Worm (Caenorhabditis elegans) whole organism, midembryonic: ENCODE results near the gene ceh-22.

Source experiments
- T22C8.4 ChIP-seq: fragments of 200-800 bp; sonication (Bioruptor generic); IDR thresholded peaks from 2 replicates; pipeline ENCODE4 v1.3.6; 2022; ENCODE audit warnings: missing genetic modification characterization, missing compliant biosample characterization
- cog-1 ChIP-seq: sonication (generic microtip); optimal IDR thresholded peaks from 2 replicates; lab custom pipeline; 2016; ENCODE audit warnings: missing genetic modification characterization, missing compliant biosample characterization
- flt-1 ChIP-seq: fragments of 200-800 bp; sonication (Bioruptor generic); IDR thresholded peaks from 2 replicates; pipeline ENCODE4 v1.3.6; 2022; ENCODE audit warnings: missing genetic modification characterization, missing compliant biosample characterization
- klf-2 ChIP-seq: fragments of 200-800 bp; sonication (Bioruptor generic); conservative IDR thresholded peaks from 2 replicates; pipeline ENCODE4 v1.3.6; 2022; ENCODE audit warnings: missing genetic modification reagents, missing genetic modification characterization, missing compliant biosample characterization
- med-1 ChIP-seq: sonication (generic microtip); optimal IDR thresholded peaks from 2 replicates; lab custom pipeline; 2017; ENCODE audit warnings: missing genetic modification characterization, mild to moderate bottlenecking, missing compliant biosample characterization, antibody characterized with exemption, missing genetic modification reagents; ENCODE audit not compliant: insufficient read depth
- ref-1 ChIP-seq: fragments of 200-800 bp; sonication (Bioruptor generic); conservative IDR thresholded peaks from 2 replicates; pipeline ENCODE4 v1.3.6; 2022; ENCODE audit warnings: missing genetic modification reagents, missing genetic modification characterization, missing compliant biosample characterization
- tab-1 ChIP-seq: fragments of 200-800 bp; sonication (Bioruptor generic); IDR thresholded peaks from 2 replicates; pipeline ENCODE4 v1.3.6; 2022; ENCODE audit warnings: missing genetic modification characterization, missing compliant biosample characterization
- ztf-23 ChIP-seq: fragments of 200-800 bp; sonication (Bioruptor generic); IDR thresholded peaks from 2 replicates; pipeline ENCODE4 v1.3.6; 2022; ENCODE audit warnings: missing genetic modification reagents, missing genetic modification characterization, missing compliant biosample characterization
- ztf-29 ChIP-seq: fragments of 200-800 bp; sonication (Bioruptor generic); IDR thresholded peaks from 2 replicates; pipeline ENCODE4 v1.3.6; 2022; ENCODE audit warnings: missing genetic modification reagents, missing genetic modification characterization, missing compliant biosample characterization

ceh-22 gene

ce11 chrV:10702249-10702648 is 30.5 kb downstream of the ceh-22 start, which contains the start of gene pph-1:
Gene pph-1 (plus strand): TSS chrV:10702549.
- TF ChIP-seq cog-1 (tag; lab: Kevin White, UChicago) (no peak), ref-1 (GFP tag; lab: Robert Waterston, UW) (no peak), ztf-29 (GFP tag; lab: Robert Waterston, UW) (no peak), flt-1 (no peak), T22C8.4 (no peak), klf-2 (GFP tag; lab: Robert Waterston, UW) (no peak), med-1 (GFP tag; lab: Kevin White, UChicago) (no peak)

ce11 chrV:10702910-10703309 is 31.2 kb downstream of the ceh-22 start:
- TF ChIP-seq tab-1 (GFP tag; lab: Robert Waterston, UW) (no peak), ztf-29 (GFP tag; lab: Robert Waterston, UW) (no peak), klf-2 (GFP tag; lab: Robert Waterston, UW) (no peak), ztf-23 (GFP tag; lab: Robert Waterston, UW) (no peak), cog-1 (tag; lab: Kevin White, UChicago) (no peak), med-1 (GFP tag; lab: Kevin White, UChicago) (no peak), T22C8.4 (no peak), flt-1 (no peak), ref-1 (GFP tag; lab: Robert Waterston, UW) (no peak)

ce11 chrV:10708346-10708745 is 36.6 kb downstream of the ceh-22 start:
- TF ChIP-seq tab-1 (GFP tag; lab: Robert Waterston, UW) (no peak), med-1 (GFP tag; lab: Kevin White, UChicago) (no peak), flt-1 (no peak), T22C8.4 (no peak), ztf-23 (GFP tag; lab: Robert Waterston, UW) (no peak), ztf-29 (GFP tag; lab: Robert Waterston, UW) (no peak), cog-1 (tag; lab: Kevin White, UChicago) (no peak), klf-2 (GFP tag; lab: Robert Waterston, UW) (no peak), ref-1 (GFP tag; lab: Robert Waterston, UW) (no peak)

- TF ChIP-seq flt-1 (no peak), cog-1 (tag; lab: Kevin White, UChicago) (no peak), med-1 (GFP tag; lab: Kevin White, UChicago) (no peak), tab-1 (GFP tag; lab: Robert Waterston, UW) (no peak)
Measured at ce11 chrV:10709385-10709784, 37.7 kb downstream of the ceh-22 start.

ce11 chrV:10711004-10711403 is 39.3 kb downstream of the ceh-22 start:
- no peak for TF ChIP-seq flt-1
- no peak for TF ChIP-seq tab-1 (GFP tag; lab: Robert Waterston, UW)
- TF ChIP-seq cog-1 (tag; lab: Kevin White, UChicago), result no peak
- no peak for TF ChIP-seq ztf-23 (GFP tag; lab: Robert Waterston, UW)
- TF ChIP-seq T22C8.4, result no peak
- TF ChIP-seq ztf-29 (GFP tag; lab: Robert Waterston, UW), result no peak
- TF ChIP-seq med-1 (GFP tag; lab: Kevin White, UChicago), result no peak
- TF ChIP-seq ref-1 (GFP tag; lab: Robert Waterston, UW), result no peak
- TF ChIP-seq klf-2 (GFP tag; lab: Robert Waterston, UW), result no peak

ce11 chrV:10711829-10712607 is 40.3 kb downstream of the ceh-22 start:
- TF ChIP-seq klf-2 (GFP tag; lab: Robert Waterston, UW) (no peak), med-1 (GFP tag; lab: Kevin White, UChicago) (no peak), flt-1 (no peak), ztf-29 (GFP tag; lab: Robert Waterston, UW) (no peak), tab-1 (GFP tag; lab: Robert Waterston, UW) (no peak), cog-1 (tag; lab: Kevin White, UChicago) (no peak), ref-1 (GFP tag; lab: Robert Waterston, UW) (no peak), ztf-23 (GFP tag; lab: Robert Waterston, UW) (no peak), T22C8.4 (no peak)

- TF ChIP-seq ref-1 (GFP tag; lab: Robert Waterston, UW) (no peak), med-1 (GFP tag; lab: Kevin White, UChicago) (no peak), tab-1 (GFP tag; lab: Robert Waterston, UW) (no peak), T22C8.4 (no peak), cog-1 (tag; lab: Kevin White, UChicago) (no peak), klf-2 (GFP tag; lab: Robert Waterston, UW) (no peak), ztf-23 (GFP tag; lab: Robert Waterston, UW) (no peak), flt-1 (no peak), ztf-29 (GFP tag; lab: Robert Waterston, UW) (no peak)
Measured at ce11 chrV:10712608-10712900, 40.8 kb downstream of the ceh-22 start.

ce11 chrV:10713704-10714239 is 42.1 kb downstream of the ceh-22 start:
- TF ChIP-seq med-1 (GFP tag; lab: Kevin White, UChicago), result no peak
- no peak for TF ChIP-seq ref-1 (GFP tag; lab: Robert Waterston, UW)
- no peak for TF ChIP-seq ztf-23 (GFP tag; lab: Robert Waterston, UW)
- no peak for TF ChIP-seq T22C8.4
- TF ChIP-seq tab-1 (GFP tag; lab: Robert Waterston, UW), result no peak
- TF ChIP-seq flt-1, result no peak
- TF ChIP-seq klf-2 (GFP tag; lab: Robert Waterston, UW), result no peak
- TF ChIP-seq cog-1 (tag; lab: Kevin White, UChicago), result no peak
- TF ChIP-seq ztf-29 (GFP tag; lab: Robert Waterston, UW), result no peak

- TF ChIP-seq T22C8.4, result no peak
- TF ChIP-seq cog-1 (tag; lab: Kevin White, UChicago), result no peak
- TF ChIP-seq ref-1 (GFP tag; lab: Robert Waterston, UW), result no peak
- TF ChIP-seq klf-2 (GFP tag; lab: Robert Waterston, UW), result no peak
- no peak for TF ChIP-seq ztf-23 (GFP tag; lab: Robert Waterston, UW)
- no peak for TF ChIP-seq med-1 (GFP tag; lab: Kevin White, UChicago)
- no peak for TF ChIP-seq tab-1 (GFP tag; lab: Robert Waterston, UW)
- no peak for TF ChIP-seq flt-1
- TF ChIP-seq ztf-29 (GFP tag; lab: Robert Waterston, UW), result no peak
Measured at ce11 chrV:10714630-10715029, 42.9 kb downstream of the ceh-22 start.
